Worm (Caenorhabditis elegans): ENCODE data around the gene nas-27.

DNA sequence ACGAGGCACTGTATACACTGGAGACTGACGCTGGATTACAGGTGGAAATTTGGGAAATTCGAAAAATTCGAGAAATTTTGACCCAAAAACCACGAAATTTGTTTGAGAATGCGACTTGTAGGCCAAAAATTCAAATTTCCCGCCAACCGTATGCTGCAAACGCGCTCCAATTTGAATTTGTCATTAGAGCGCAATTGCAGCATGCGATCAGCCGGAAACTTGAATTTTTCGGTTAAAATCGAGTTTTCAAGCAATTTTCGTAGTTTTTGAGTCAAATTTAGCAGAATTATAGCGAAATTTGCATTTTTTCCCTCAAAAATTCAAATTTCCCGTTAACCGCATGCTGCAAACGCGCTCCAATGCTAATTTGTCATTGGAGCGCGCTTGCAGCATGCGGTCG lies 48.9 kb downstream of the nas-27 start:
- TF ChIP-seq F13C5.2 (tag; optimal IDR thresholded peaks at IDR 0.05) = no peak
- TF ChIP-seq tra-4 (tag; optimal IDR thresholded peaks at IDR 0.05) = no peak
- no peak for TF ChIP-seq B0310.2 (tag; optimal IDR thresholded peaks at IDR 0.05)
- TF ChIP-seq flt-1 (GFP tag; IDR thresholded peaks at IDR 0.05) = no peak
- TF ChIP-seq hnd-1 (tag; optimal IDR thresholded peaks at IDR 0.05) = no peak
- TF ChIP-seq tbx-37 (GFP tag; conservative IDR thresholded peaks at IDR 0.05) = no peak
- TF ChIP-seq hmg-4 (GFP tag; optimal IDR thresholded peaks at IDR 0.05) = no peak
- TF ChIP-seq ama-1 (optimal IDR thresholded peaks at IDR 0.05) = no peak
- TF ChIP-seq aly-1 (tag; optimal IDR thresholded peaks at IDR 0.05) = no peak
- no peak for TF ChIP-seq scrt-1 (GFP tag; IDR thresholded peaks at IDR 0.05)
- no peak for TF ChIP-seq hmbx-1 (tag; optimal IDR thresholded peaks at IDR 0.05)
- no peak for TF ChIP-seq pes-1 (GFP tag; IDR thresholded peaks at IDR 0.05)
